Worm (Caenorhabditis elegans) whole organism, L2 larva: ENCODE results near the gene F28G4.4.

Experiments used
- C34F6.9 ChIP-seq: fragments of 150-350 bp; optimal IDR thresholded peaks from 2 replicates; lab custom pipeline; 2014; ENCODE audit warnings: missing biosample characterization, missing genetic modification characterization
- ZK546.5 ChIP-seq: sonication (generic microtip); optimal IDR thresholded peaks from 2 replicates; lab custom pipeline; 2017; ENCODE audit warnings: missing biosample characterization, missing genetic modification characterization
- aly-2 ChIP-seq: fragments of 150-350 bp; optimal IDR thresholded peaks from 2 replicates; lab custom pipeline; 2014; ENCODE audit warnings: missing biosample characterization, missing genetic modification characterization
- ama-1 ChIP-seq: fragments of 150-350 bp; optimal IDR thresholded peaks from 2 replicates; lab custom pipeline; 2018; ENCODE audit warnings: inconsistent platforms
- ceh-16 ChIP-seq: fragments of 150-350 bp; optimal IDR thresholded peaks from 2 replicates; lab custom pipeline; 2014; ENCODE audit warnings: missing biosample characterization, missing genetic modification characterization
- ceh-82 ChIP-seq: fragments of 150-350 bp; optimal IDR thresholded peaks from 2 replicates; lab custom pipeline; 2014; ENCODE audit warnings: missing biosample characterization, missing genetic modification characterization
- crh-2 ChIP-seq: sonication (generic microtip); optimal IDR thresholded peaks from 2 replicates; lab custom pipeline; 2017; ENCODE audit warnings: missing biosample characterization, missing genetic modification characterization
- fos-1 ChIP-seq: fragments of 150-350 bp; optimal IDR thresholded peaks from 2 replicates; lab custom pipeline; 2014; ENCODE audit warnings: missing biosample characterization, missing genetic modification characterization
- mab-5 ChIP-seq: fragments of 150-350 bp; optimal IDR thresholded peaks from 2 replicates; lab custom pipeline; 2014; ENCODE audit warnings: missing biosample characterization, missing genetic modification characterization
- nhr-10 ChIP-seq: sonication (generic microtip); optimal IDR thresholded peaks from 2 replicates; lab custom pipeline; 2017; ENCODE audit warnings: missing biosample characterization, missing genetic modification characterization
- nhr-237 ChIP-seq: fragments of 150-350 bp; optimal IDR thresholded peaks from 2 replicates; lab custom pipeline; 2014; ENCODE audit warnings: missing biosample characterization, missing genetic modification characterization
- unc-39 ChIP-seq: fragments of 150-350 bp; optimal IDR thresholded peaks from 2 replicates; lab custom pipeline; 2014; ENCODE audit warnings: missing biosample characterization, missing genetic modification characterization
- ztf-4 ChIP-seq: fragments of 150-350 bp; optimal IDR thresholded peaks from 2 replicates; lab custom pipeline; 2014; ENCODE audit warnings: missing biosample characterization, missing genetic modification characterization

- TF ChIP-seq fos-1 (tag; lab: Kevin White, UChicago) (no peak), nhr-10 (tag; lab: Kevin White, UChicago) (no peak), aly-2 (tag; lab: Kevin White, UChicago) (no peak), unc-39 (tag; lab: Kevin White, UChicago) (no peak), C34F6.9 (tag; lab: Kevin White, UChicago) (no peak), ceh-82 (tag; lab: Kevin White, UChicago) (no peak), ama-1 (lab: Kevin White, UChicago) (no peak), crh-2 (tag; lab: Kevin White, UChicago) (no peak), ZK546.5 (tag; lab: Kevin White, UChicago) (no peak), mab-5 (tag; lab: Kevin White, UChicago) (no peak), ceh-16 (tag; lab: Kevin White, UChicago) (no peak), nhr-237 (tag; lab: Kevin White, UChicago) (no peak), ztf-4 (no peak)
Observed at ce11 chrV:16275347-16275746, 10.3 kb downstream of the F28G4.4 start, which contains the start of gene pacl-1.
